Fruit fly (Drosophila melanogaster) whole organism, pupa: ENCODE results near the gene CG13847.

Experiments
- CG15710 ChIP-seq: fragments of 200-800 bp; sonication (Bioruptor generic); optimal IDR thresholded peaks from 2 replicates; lab custom pipeline; 2018; ENCODE audit warnings: missing biosample characterization, mild to moderate bottlenecking, missing genetic modification characterization, moderate library complexity
- CG8301 ChIP-seq: fragments of 200-800 bp; sonication (Bioruptor generic); optimal IDR thresholded peaks from 2 replicates; lab custom pipeline; 2018; ENCODE audit warnings: missing biosample characterization, mild to moderate bottlenecking, missing genetic modification characterization
- CG9948 ChIP-seq: fragments of 200-800 bp; sonication (Bioruptor generic); optimal IDR thresholded peaks from 2 replicates; lab custom pipeline; 2018; ENCODE audit warnings: missing biosample characterization, mild to moderate bottlenecking, missing genetic modification characterization, moderate library complexity
- D1 ChIP-seq: fragments of 200-800 bp; sonication (Bioruptor generic); optimal IDR thresholded peaks from 2 replicates; lab custom pipeline; 2018; ENCODE audit warnings: missing biosample characterization, mild to moderate bottlenecking, missing genetic modification characterization, moderate library complexity
- EcR ChIP-seq: fragments of 200-800 bp; sonication (Bioruptor generic); optimal IDR thresholded peaks from 3 replicates; lab custom pipeline; 2019; ENCODE audit warnings: missing biosample characterization, missing genetic modification characterization, mild to moderate bottlenecking, moderate library complexity, missing genetic modification reagents
- gl ChIP-seq: fragments of 200-800 bp; sonication (Bioruptor generic); optimal IDR thresholded peaks from 2 replicates; lab custom pipeline; 2018; ENCODE audit warnings: missing biosample characterization, mild to moderate bottlenecking, missing genetic modification characterization

dm6 chr3R:22446493-22446892 is 10.5 kb upstream of the CG13847 start, which contains the start of gene CG12499:
- TF ChIP-seq CG15710 (tag; lab: Kevin White, UChicago) (no peak), CG8301 (tag; lab: Kevin White, UChicago) (no peak), gl (tag; lab: Kevin White, UChicago) (no peak), CG9948 (tag; lab: Kevin White, UChicago) (no peak), EcR (GFP tag; lab: Kevin White, UChicago) (no peak), D1 (no peak)
